Worm (Caenorhabditis elegans) whole organism, L2 larva: ENCODE data around the gene ptr-14.

ENCODE experiments used
- C34F6.9 ChIP-seq: fragments of 150-350 bp; optimal IDR thresholded peaks from 2 replicates; lab custom pipeline; 2014; ENCODE audit warnings: missing biosample characterization, missing genetic modification characterization
- F13H6.1 ChIP-seq: sonication (generic microtip); optimal IDR thresholded peaks from 2 replicates; lab custom pipeline; 2016; ENCODE audit warnings: missing genetic modification characterization, missing compliant biosample characterization
- R02D3.7 ChIP-seq: fragments of 150-350 bp; optimal IDR thresholded peaks from 2 replicates; lab custom pipeline; 2014; ENCODE audit warnings: missing biosample characterization, missing genetic modification characterization
- Y55F3AM.14 ChIP-seq: fragments of 200-800 bp; sonication (Bioruptor generic); optimal IDR thresholded peaks from 2 replicates; lab custom pipeline; 2018; ENCODE audit warnings: mild to moderate bottlenecking, missing genetic modification characterization, missing compliant biosample characterization
- alr-1 ChIP-seq: fragments of 150-350 bp; optimal IDR thresholded peaks from 2 replicates; lab custom pipeline; 2014; ENCODE audit warnings: missing biosample characterization, missing genetic modification characterization
- aly-2 ChIP-seq: fragments of 150-350 bp; optimal IDR thresholded peaks from 2 replicates; lab custom pipeline; 2014; ENCODE audit warnings: missing biosample characterization, missing genetic modification characterization
- ama-1 ChIP-seq: fragments of 150-350 bp; optimal IDR thresholded peaks from 2 replicates; lab custom pipeline; 2018; ENCODE audit warnings: inconsistent platforms
- ceh-16 ChIP-seq: fragments of 150-350 bp; optimal IDR thresholded peaks from 2 replicates; lab custom pipeline; 2014; ENCODE audit warnings: missing biosample characterization, missing genetic modification characterization
- ceh-82 ChIP-seq: fragments of 150-350 bp; optimal IDR thresholded peaks from 2 replicates; lab custom pipeline; 2014; ENCODE audit warnings: missing biosample characterization, missing genetic modification characterization
- crh-2 ChIP-seq: sonication (generic microtip); optimal IDR thresholded peaks from 2 replicates; lab custom pipeline; 2017; ENCODE audit warnings: missing biosample characterization, missing genetic modification characterization
- dmd-4 ChIP-seq: sonication (generic microtip); optimal IDR thresholded peaks from 2 replicates; lab custom pipeline; 2017; ENCODE audit warnings: missing biosample characterization, missing genetic modification characterization
- egl-27 ChIP-seq: sonication (generic microtip); optimal IDR thresholded peaks from 3 replicates; lab custom pipeline; 2017; ENCODE audit warnings: missing biosample characterization, missing genetic modification reagents, missing genetic modification characterization
- elt-1 ChIP-seq: fragments of 150-350 bp; optimal IDR thresholded peaks from 2 replicates; lab custom pipeline; 2014; ENCODE audit warnings: missing biosample characterization, missing genetic modification characterization
- elt-3 ChIP-seq: sonication (generic microtip); optimal IDR thresholded peaks from 2 replicates; lab custom pipeline; 2017; ENCODE audit warnings: missing biosample characterization, missing genetic modification characterization
- fos-1 ChIP-seq: fragments of 150-350 bp; optimal IDR thresholded peaks from 2 replicates; lab custom pipeline; 2014; ENCODE audit warnings: missing biosample characterization, missing genetic modification characterization
- gmeb-1 ChIP-seq: fragments of 150-350 bp; optimal IDR thresholded peaks from 2 replicates; lab custom pipeline; 2014; ENCODE audit warnings: missing biosample characterization, missing genetic modification characterization
- lin-11 ChIP-seq: fragments of 150-350 bp; sonication (generic microtip); optimal IDR thresholded peaks from 2 replicates; lab custom pipeline; 2014; ENCODE audit warnings: missing biosample characterization, missing genetic modification characterization, inconsistent platforms, mixed read lengths
- lin-13 ChIP-seq: fragments of 150-350 bp; optimal IDR thresholded peaks from 2 replicates; lab custom pipeline; 2014; ENCODE audit warnings: missing biosample characterization, missing genetic modification reagents, missing genetic modification characterization
- lin-39 ChIP-seq: fragments of 150-350 bp; optimal IDR thresholded peaks from 2 replicates; lab custom pipeline; 2014; ENCODE audit warnings: missing biosample characterization, missing genetic modification reagents, missing genetic modification characterization
- lsy-2 ChIP-seq, 2 experiments: fragments of 150-350 bp in 1 of 2; sonication (generic microtip) in 1 of 2; optimal IDR thresholded peaks; 2 replicates each; lab custom pipeline; 2014 to 2017; ENCODE audit warnings: missing biosample characterization in 2 of 2, missing genetic modification characterization in 2 of 2
- mab-5 ChIP-seq: fragments of 150-350 bp; optimal IDR thresholded peaks from 2 replicates; lab custom pipeline; 2014; ENCODE audit warnings: missing biosample characterization, missing genetic modification characterization
- mbf-1 ChIP-seq: sonication (generic microtip); optimal IDR thresholded peaks from 2 replicates; lab custom pipeline; 2017; ENCODE audit warnings: missing biosample characterization, missing genetic modification characterization
- nhr-10 ChIP-seq: sonication (generic microtip); optimal IDR thresholded peaks from 2 replicates; lab custom pipeline; 2017; ENCODE audit warnings: missing biosample characterization, missing genetic modification characterization
- nhr-11 ChIP-seq: fragments of 150-350 bp; optimal IDR thresholded peaks from 2 replicates; lab custom pipeline; 2014; ENCODE audit warnings: missing biosample characterization, missing genetic modification characterization
- nhr-12 ChIP-seq: fragments of 150-350 bp; optimal IDR thresholded peaks from 2 replicates; lab custom pipeline; 2014; ENCODE audit warnings: missing biosample characterization, missing genetic modification characterization
- nhr-21 ChIP-seq: fragments of 150-350 bp; optimal IDR thresholded peaks from 2 replicates; lab custom pipeline; 2014; ENCODE audit warnings: missing biosample characterization, missing genetic modification characterization
- nhr-237 ChIP-seq: fragments of 150-350 bp; optimal IDR thresholded peaks from 2 replicates; lab custom pipeline; 2014; ENCODE audit warnings: missing biosample characterization, missing genetic modification characterization
- nhr-25 ChIP-seq: fragments of 150-350 bp; sonication (generic microtip); optimal IDR thresholded peaks from 3 replicates; lab custom pipeline; 2014; ENCODE audit warnings: missing biosample characterization, missing genetic modification characterization
- nhr-6 ChIP-seq: fragments of 150-350 bp; optimal IDR thresholded peaks from 2 replicates; lab custom pipeline; 2014; ENCODE audit warnings: missing biosample characterization, missing genetic modification characterization
- nhr-77 ChIP-seq: fragments of 150-350 bp; optimal IDR thresholded peaks from 2 replicates; lab custom pipeline; 2014; ENCODE audit warnings: missing biosample characterization, missing genetic modification characterization
- peb-1 ChIP-seq: fragments of 150-350 bp; optimal IDR thresholded peaks from 2 replicates; lab custom pipeline; 2014; ENCODE audit warnings: missing biosample characterization, missing genetic modification characterization
- sem-4 ChIP-seq: fragments of 150-350 bp; optimal IDR thresholded peaks from 2 replicates; lab custom pipeline; 2014; ENCODE audit warnings: missing biosample characterization, missing genetic modification reagents, missing genetic modification characterization
- skn-1 ChIP-seq: sonication (generic microtip); optimal IDR thresholded peaks from 2 replicates; lab custom pipeline; 2017; ENCODE audit warnings: missing biosample characterization, missing genetic modification characterization
- sma-3 ChIP-seq: sonication (generic microtip); optimal IDR thresholded peaks from 2 replicates; lab custom pipeline; 2016; ENCODE audit warnings: missing genetic modification reagents, missing genetic modification characterization, missing compliant biosample characterization
- sma-9 ChIP-seq, 2 experiments: fragments of 150-350 bp in 1 of 2; sonication (generic microtip) in 1 of 2; optimal IDR thresholded peaks; 2 replicates each; lab custom pipeline; 2014 to 2016; ENCODE audit warnings: missing genetic modification characterization in 2 of 2, mild to moderate bottlenecking in 1 of 2, missing biosample characterization in 1 of 2, missing compliant biosample characterization in 1 of 2, missing genetic modification reagents in 1 of 2, moderate library complexity in 1 of 2
- snpc-4 ChIP-seq: fragments of 150-350 bp; optimal IDR thresholded peaks from 2 replicates; lab custom pipeline; 2014; ENCODE audit warnings: missing biosample characterization, missing genetic modification characterization
- unc-39 ChIP-seq: fragments of 150-350 bp; optimal IDR thresholded peaks from 2 replicates; lab custom pipeline; 2014; ENCODE audit warnings: missing biosample characterization, missing genetic modification characterization
- unc-55 ChIP-seq: fragments of 150-350 bp; sonication (generic microtip); optimal IDR thresholded peaks from 3 replicates; lab custom pipeline; 2014; ENCODE audit warnings: missing biosample characterization, missing genetic modification reagents, missing genetic modification characterization
- unc-62 ChIP-seq: fragments of 150-350 bp; optimal IDR thresholded peaks from 2 replicates; lab custom pipeline; 2014; ENCODE audit warnings: missing biosample characterization, missing genetic modification reagents, missing genetic modification characterization
- zag-1 ChIP-seq: fragments of 150-350 bp; optimal IDR thresholded peaks from 2 replicates; lab custom pipeline; 2014; ENCODE audit warnings: missing biosample characterization, missing genetic modification characterization
- ztf-1 ChIP-seq: fragments of 200-800 bp; sonication (Bioruptor generic); conservative IDR thresholded peaks from 2 replicates; pipeline ENCODE4 v1.3.6; 2022; ENCODE audit warnings: missing genetic modification characterization, missing compliant biosample characterization
- ztf-11 ChIP-seq: sonication (generic microtip); optimal IDR thresholded peaks from 2 replicates; lab custom pipeline; 2017; ENCODE audit warnings: missing biosample characterization, missing genetic modification characterization
- ztf-4 ChIP-seq: fragments of 150-350 bp; optimal IDR thresholded peaks from 2 replicates; lab custom pipeline; 2014; ENCODE audit warnings: missing biosample characterization, missing genetic modification characterization

ptr-14 gene

DNA sequence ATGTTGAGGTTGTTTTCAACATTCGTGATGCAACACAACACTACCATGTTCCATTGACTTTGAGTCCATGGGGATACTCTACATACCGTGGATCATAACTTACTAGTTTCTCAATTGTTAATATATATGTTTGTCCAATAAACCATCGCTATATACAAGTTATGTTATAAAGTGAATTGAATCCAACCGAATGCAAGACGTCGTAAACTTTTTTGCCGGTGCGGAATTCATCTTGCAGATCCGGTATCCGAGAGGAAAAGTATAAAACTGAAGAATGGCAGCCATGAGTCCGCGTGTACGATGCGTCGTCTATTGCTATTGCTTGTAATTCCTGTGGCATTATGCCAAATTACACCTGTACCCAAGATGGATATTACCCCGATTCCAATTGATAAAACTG lies 7.0 kb upstream of the ptr-14 start, which contains the start of gene R09H10.6:
Gene R09H10.6, plus strand, starts transcription at position 301 of the 400 bp plus-strand sequence.
- TF ChIP-seq gmeb-1 (no peak), ceh-82 (tag; lab: Kevin White, UChicago) (no peak)

DNA sequence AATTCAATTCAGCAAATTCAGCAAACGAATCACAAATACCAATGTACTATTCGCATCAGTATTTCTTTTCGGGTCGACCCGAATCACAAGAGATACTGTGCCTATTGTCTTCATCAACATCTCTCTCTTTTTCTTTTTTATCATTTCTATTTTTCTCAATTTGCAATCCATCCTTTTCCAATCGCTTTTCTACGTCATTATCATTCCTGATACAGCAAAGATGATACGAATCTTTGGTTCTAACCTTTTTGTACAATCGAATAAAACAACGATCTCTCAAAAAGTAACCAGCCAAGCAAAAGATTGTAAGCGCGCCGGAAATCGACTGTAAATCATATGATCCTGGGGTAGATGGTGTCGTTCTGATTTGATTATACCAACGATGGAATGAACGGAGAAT lies 5.3 kb upstream of the ptr-14 start:
- no peak for TF ChIP-seq R02D3.7 (tag; lab: Kevin White, UChicago)
- no peak for TF ChIP-seq ceh-16 (tag; lab: Kevin White, UChicago)
- peak; percentile 24 for TF ChIP-seq sma-3 (GFP tag; lab: Kevin White, UChicago)
- TF ChIP-seq aly-2: no peak
- TF ChIP-seq unc-55 (GFP tag; lab: Kevin White, UChicago): no peak
- no peak for TF ChIP-seq lin-39 (tag; lab: Kevin White, UChicago)
- TF ChIP-seq sem-4 (tag; lab: Kevin White, UChicago): no peak
- TF ChIP-seq nhr-11 (tag; lab: Kevin White, UChicago): no peak
- no peak for TF ChIP-seq zag-1 (tag; lab: Kevin White, UChicago)
- no peak for TF ChIP-seq lsy-2 (tag; optimal IDR thresholded peaks at IDR 0.05; lab: Kevin White, UChicago)
- TF ChIP-seq lin-13: no peak
- TF ChIP-seq ztf-4: no peak
- TF ChIP-seq elt-3: no peak
- no peak for TF ChIP-seq elt-1
- TF ChIP-seq sma-9 (GFP tag; optimal IDR thresholded peaks at IDR 0.05; lab: Kevin White, UChicago): peak; percentile 54
- no peak for TF ChIP-seq sma-9 (tag; optimal IDR thresholded peaks at IDR 0.05; lab: Kevin White, UChicago)
- TF ChIP-seq unc-62 (GFP tag; lab: Kevin White, UChicago): no peak
- no peak for TF ChIP-seq ceh-82 (tag; lab: Kevin White, UChicago)
- peak; percentile 10 for TF ChIP-seq fos-1 (tag; lab: Kevin White, UChicago)
- no peak for TF ChIP-seq nhr-12 (tag; lab: Kevin White, UChicago)
- TF ChIP-seq snpc-4 (tag; lab: Kevin White, UChicago): no peak
- no peak for TF ChIP-seq dmd-4 (tag; lab: Kevin White, UChicago)
- TF ChIP-seq egl-27: no peak
- TF ChIP-seq mbf-1 (tag; lab: Kevin White, UChicago): no peak
- no peak for TF ChIP-seq crh-2 (tag; lab: Kevin White, UChicago)
- no peak for TF ChIP-seq nhr-10 (tag; lab: Kevin White, UChicago)
- TF ChIP-seq skn-1: no peak
- TF ChIP-seq mab-5 (tag; lab: Kevin White, UChicago): no peak
- TF ChIP-seq nhr-21: peak; percentile 2
- no peak for TF ChIP-seq gmeb-1
- TF ChIP-seq ama-1: no peak
- no peak for TF ChIP-seq ztf-11 (tag; lab: Kevin White, UChicago)

DNA sequence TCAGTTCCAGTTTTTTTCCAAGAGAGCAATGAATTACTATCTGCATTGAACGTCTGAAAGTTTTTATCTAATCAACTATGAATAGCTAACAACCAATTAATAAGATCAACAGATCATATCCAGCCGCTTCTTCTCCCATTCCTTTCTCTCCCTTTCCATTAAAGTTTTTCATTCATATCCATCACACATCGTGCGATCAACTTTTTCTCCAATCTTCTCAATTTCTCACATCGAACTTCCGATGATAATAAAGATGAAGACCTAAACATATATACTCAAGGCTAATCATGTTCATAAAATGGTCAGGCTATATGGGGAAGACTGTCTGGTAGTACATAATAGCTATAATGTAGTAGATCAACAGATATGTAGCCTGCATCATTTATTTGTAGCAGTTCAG lies 2.9 kb upstream of the ptr-14 start:
- no peak for TF ChIP-seq alr-1 (tag; lab: Kevin White, UChicago)
- peak; percentile 8 for TF ChIP-seq nhr-21
- no peak for TF ChIP-seq nhr-237 (tag; lab: Kevin White, UChicago)
- TF ChIP-seq unc-62 (GFP tag; lab: Kevin White, UChicago): no peak
- TF ChIP-seq F13H6.1: no peak
- TF ChIP-seq unc-55 (GFP tag; lab: Kevin White, UChicago): no peak
- no peak for TF ChIP-seq lin-11 (tag; lab: Kevin White, UChicago)
- no peak for TF ChIP-seq nhr-6
- no peak for TF ChIP-seq ceh-16 (tag; lab: Kevin White, UChicago)
- TF ChIP-seq sma-9 (GFP tag; optimal IDR thresholded peaks at IDR 0.05; lab: Kevin White, UChicago): peak; percentile 10
- no peak for TF ChIP-seq sma-9 (tag; optimal IDR thresholded peaks at IDR 0.05; lab: Kevin White, UChicago)
- TF ChIP-seq Y55F3AM.14 (GFP tag; lab: Kevin White, UChicago): no peak
- TF ChIP-seq ztf-11 (tag; lab: Kevin White, UChicago): no peak
- TF ChIP-seq C34F6.9: no peak
- TF ChIP-seq egl-27: no peak
- TF ChIP-seq lin-13: no peak
- TF ChIP-seq lin-39 (tag; lab: Kevin White, UChicago): no peak
- no peak for TF ChIP-seq ztf-4
- TF ChIP-seq unc-39 (tag; lab: Kevin White, UChicago): no peak
- no peak for TF ChIP-seq aly-2
- TF ChIP-seq mbf-1 (tag; lab: Kevin White, UChicago): no peak
- TF ChIP-seq crh-2 (tag; lab: Kevin White, UChicago): no peak
- TF ChIP-seq ama-1: no peak
- peak; percentile 27 for TF ChIP-seq sma-3 (GFP tag; lab: Kevin White, UChicago)
- TF ChIP-seq nhr-77 (tag; lab: Kevin White, UChicago): no peak
- peak; percentile 37 for TF ChIP-seq nhr-25 (tag; lab: Kevin White, UChicago)
- TF ChIP-seq elt-1: no peak
- TF ChIP-seq zag-1 (tag; lab: Kevin White, UChicago): no peak
- no peak for TF ChIP-seq peb-1 (tag; lab: Kevin White, UChicago)
- TF ChIP-seq lsy-2 (tag; optimal IDR thresholded peaks at IDR 0.05; lab: Kevin White, UChicago): no peak
- no peak for TF ChIP-seq nhr-11 (tag; lab: Kevin White, UChicago)
- no peak for TF ChIP-seq dmd-4 (tag; lab: Kevin White, UChicago)
- TF ChIP-seq R02D3.7 (tag; lab: Kevin White, UChicago): no peak
- TF ChIP-seq nhr-10 (tag; lab: Kevin White, UChicago): no peak
- TF ChIP-seq ztf-1 (GFP tag; lab: Robert Waterston, UW): no peak
- no peak for TF ChIP-seq sem-4 (tag; lab: Kevin White, UChicago)
